Worm (Caenorhabditis elegans): Measurements from ENCODE around the gene ttr-14.

DNA sequence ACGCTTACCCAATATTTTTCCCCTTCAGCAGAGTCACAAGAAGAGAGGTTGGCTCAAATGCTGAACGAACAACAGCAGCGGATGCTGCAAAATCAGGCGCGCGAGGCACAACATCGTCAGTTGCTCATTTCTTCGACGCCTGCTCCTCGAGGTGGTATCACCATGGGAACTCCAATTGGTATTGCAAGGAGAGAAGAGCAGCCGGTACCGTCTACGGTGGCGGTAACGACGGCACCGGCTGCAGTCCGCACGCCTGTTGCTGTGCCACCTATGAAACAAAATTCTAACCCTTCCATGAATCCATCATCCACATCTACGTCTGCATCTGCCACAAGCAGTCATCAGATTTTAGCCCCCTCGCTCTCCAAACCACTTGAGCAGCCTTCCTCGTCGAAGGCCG is 12.4 kb upstream of the ttr-14 start:
- no peak for TF ChIP-seq Y22D7AL.16 (tag; optimal IDR thresholded peaks at IDR 0.05)
- TF ChIP-seq pha-4 (tag; optimal IDR thresholded peaks at IDR 0.05), result no peak
- TF ChIP-seq nhr-232 (tag; optimal IDR thresholded peaks at IDR 0.05), result no peak
- TF ChIP-seq rnt-1 (tag; optimal IDR thresholded peaks at IDR 0.05), result no peak
- TF ChIP-seq ceh-9 (tag; optimal IDR thresholded peaks at IDR 0.05), result no peak
- no peak for TF ChIP-seq elt-2 (tag; optimal IDR thresholded peaks at IDR 0.05)
- TF ChIP-seq K09A11.1 (tag; optimal IDR thresholded peaks at IDR 0.05; ENCODE audit: insufficient read depth), result no peak
- no peak for TF ChIP-seq F13H6.1 (tag; optimal IDR thresholded peaks at IDR 0.05)
- TF ChIP-seq tbx-7 (tag; optimal IDR thresholded peaks at IDR 0.05), result no peak
- no peak for TF ChIP-seq fkh-10 (GFP tag; optimal IDR thresholded peaks at IDR 0.05)
- no peak for TF ChIP-seq sox-4 (tag; optimal IDR thresholded peaks at IDR 0.05)
- TF ChIP-seq dve-1 (tag; optimal IDR thresholded peaks at IDR 0.05), result no peak
- TF ChIP-seq unc-55 (GFP tag; optimal IDR thresholded peaks at IDR 0.05), result no peak

All from whole organism, late embryonic.